ENCODE assay signal across 2 fruit fly cellular contexts in the genomic region with DNA sequence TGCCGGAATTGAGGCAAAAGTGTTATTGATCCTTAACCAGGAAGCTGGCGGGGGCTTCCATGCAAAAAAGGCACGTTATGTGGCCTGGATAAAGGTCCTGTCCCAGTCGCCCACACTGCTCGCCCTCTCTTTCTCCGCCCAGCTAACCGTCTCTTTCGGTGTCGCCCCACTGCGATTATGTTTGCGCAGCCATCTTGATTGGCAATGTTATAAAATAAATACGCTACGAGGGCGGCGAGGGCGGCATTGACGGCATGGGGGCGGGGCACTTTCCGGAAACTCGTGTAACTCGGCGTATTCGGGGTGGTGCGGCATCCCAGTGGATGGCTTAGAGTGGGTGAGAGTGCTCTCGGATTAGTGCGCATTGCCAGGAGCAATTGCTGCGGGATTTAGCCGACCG.
A peak's percentile ranks its signal among the peaks of the same experiment; 100 is the strongest.
TF ChIP-seq lines count a peak whose summit lies in the region.

No protein-coding gene starts in this region.

- TF ChIP-seq CTCF in whole organism, embryonic (GFP tag; optimal IDR thresholded peaks at IDR 0.05; lab: Kevin White, UChicago): no peak

TF ChIP-seq in whole organism, embryonic, 481 proteins besides CTCF, POLR2A, EP300 and RAD21:
- TF ChIP-seq lmd (GFP tag; IDR thresholded peaks at IDR 0.05; lab: Robert Waterston, UW) (no peak), Gsc (GFP tag; IDR thresholded peaks at IDR 0.05; lab: Robert Waterston, UW) (no peak), Ets65A (GFP tag; lab: Kevin White, UChicago) (peak; percentile 28), ewg (GFP tag; optimal IDR thresholded peaks at IDR 0.05; lab: Kevin White, UChicago) (peak; percentile 8), Nf-YB (GFP tag; optimal IDR thresholded peaks at IDR 0.05; lab: Kevin White, UChicago) (peak; percentile 77), wdn (GFP tag; IDR thresholded peaks at IDR 0.05; lab: Robert Waterston, UW) (0 out of 2 replicates have a peak, but pooled peaks have one; percentile 6), CG4820 (GFP tag; optimal IDR thresholded peaks at IDR 0.05; lab: Kevin White, UChicago) (no peak), crc (GFP tag; optimal IDR thresholded peaks at IDR 0.05; lab: Kevin White, UChicago) (no peak), CG3065 (GFP tag; optimal IDR thresholded peaks at IDR 0.05; lab: Kevin White, UChicago) (no peak), CG18599 (GFP tag; optimal IDR thresholded peaks at IDR 0.05; lab: Kevin White, UChicago) (no peak), peb (GFP tag; IDR thresholded peaks at IDR 0.05; lab: Robert Waterston, UW) (no peak), eve (GFP tag; optimal IDR thresholded peaks at IDR 0.05; lab: Kevin White, UChicago) (no peak), lola (GFP tag; optimal IDR thresholded peaks at IDR 0.05; lab: Kevin White, UChicago) (no peak), Nf-YC (tag; optimal IDR thresholded peaks at IDR 0.05; lab: Kevin White, UChicago) (peak; percentile 87), crol (GFP tag; IDR thresholded peaks at IDR 0.05; lab: Robert Waterston, UW) (peak; percentile 46; the same call in 1 of the 2 replicates), abd-A (tag; optimal IDR thresholded peaks at IDR 0.05; lab: Kevin White, UChicago) (peak; percentile 14), CG1832 (GFP tag; optimal IDR thresholded peaks at IDR 0.05; lab: Kevin White, UChicago) (peak; percentile 31), Chrac-16 (GFP tag; optimal IDR thresholded peaks at IDR 0.05; lab: Kevin White, UChicago) (no peak), CG10209 (GFP tag; optimal IDR thresholded peaks at IDR 0.05; lab: Kevin White, UChicago) (no peak), CG10321 (GFP tag; IDR thresholded peaks at IDR 0.05; lab: Robert Waterston, UW) (0 out of 2 replicates have a peak, but pooled peaks have one; percentile 50), chn (GFP tag; optimal IDR thresholded peaks at IDR 0.05; lab: Kevin White, UChicago) (no peak), Xbp1 (GFP tag; optimal IDR thresholded peaks at IDR 0.05; lab: Kevin White, UChicago) (no peak), CG12659 (GFP tag; optimal IDR thresholded peaks at IDR 0.05; lab: Kevin White, UChicago) (no peak), Med (GFP tag; lab: Kevin White, UChicago) (no peak), seq (GFP tag; IDR thresholded peaks at IDR 0.05; lab: Robert Waterston, UW) (peak; percentile 66), chm (GFP tag; IDR thresholded peaks at IDR 0.05; lab: Robert Waterston, UW) (0 out of 2 replicates have a peak, but pooled peaks have one; percentile 11), CG32772 (GFP tag; IDR thresholded peaks at IDR 0.05; lab: Robert Waterston, UW) (no peak), CG42726 (GFP tag; IDR thresholded peaks at IDR 0.05; lab: Robert Waterston, UW; ENCODE audit: partially characterized antibody) (no peak), Deaf1 (tag; optimal IDR thresholded peaks at IDR 0.05; lab: Kevin White, UChicago) (peak; percentile 35), Trl (optimal IDR thresholded peaks at IDR 0.05; lab: Kevin White, UChicago) (no peak), Trl (GFP tag; optimal IDR thresholded peaks at IDR 0.05; lab: Kevin White, UChicago) (no peak), cato (GFP tag; optimal IDR thresholded peaks at IDR 0.05; lab: Kevin White, UChicago; ENCODE audit: borderline replicate concordance) (no peak)

TF ChIP-seq in whole organism, prepupa, 60 proteins besides CTCF, POLR2A, EP300 and RAD21:
- no peak for TF ChIP-seq Ets21C (GFP tag; optimal IDR thresholded peaks at IDR 0.05; lab: Kevin White, UChicago)
- TF ChIP-seq esn (GFP tag; optimal IDR thresholded peaks at IDR 0.05; lab: Kevin White, UChicago): no peak
- no peak for TF ChIP-seq CG6808 (GFP tag; optimal IDR thresholded peaks at IDR 0.05; lab: Kevin White, UChicago)
- peak; percentile 38 for TF ChIP-seq svp (GFP tag; lab: Kevin White, UChicago)
TF ChIP-seq in whole organism, prepupa: peak in this region for 1.
